Worm (Caenorhabditis elegans): Measurements from ENCODE around the gene nipa-1.

nipa-1 gene

ce11 chrIII:3161600-3161999 is 34.7 kb upstream of the nipa-1 start:
- TF ChIP-seq nhr-23 (tag; optimal IDR thresholded peaks at IDR 0.05) (peak; percentile 64), nhr-25 (tag; optimal IDR thresholded peaks at IDR 0.05) (peak; percentile 80), ceh-28 (tag; optimal IDR thresholded peaks at IDR 0.05) (no peak)

ce11 chrIII:3160490-3160889 is 33.6 kb upstream of the nipa-1 start:
- no peak for TF ChIP-seq nhr-67 (tag; optimal IDR thresholded peaks at IDR 0.05)
- TF ChIP-seq unc-62 (GFP tag; optimal IDR thresholded peaks at IDR 0.05): no peak
- no peak for TF ChIP-seq zag-1 (tag; optimal IDR thresholded peaks at IDR 0.05)
- no peak for TF ChIP-seq ama-1 (optimal IDR thresholded peaks at IDR 0.05)
- no peak for TF ChIP-seq lin-39 (tag; optimal IDR thresholded peaks at IDR 0.05)
- no peak for TF ChIP-seq nhr-43 (tag; optimal IDR thresholded peaks at IDR 0.05; ENCODE audit: poor library complexity, severe bottlenecking)
- TF ChIP-seq sea-2 (GFP tag; optimal IDR thresholded peaks at IDR 0.05): no peak
- TF ChIP-seq lsy-12 (tag; optimal IDR thresholded peaks at IDR 0.05): no peak
- TF ChIP-seq fkh-2 (tag; optimal IDR thresholded peaks at IDR 0.05): no peak

ce11 chrIII:3154968-3155367 is 28.0 kb upstream of the nipa-1 start, which contains the start of gene C44B11.1:
Gene C44B11.1 (plus strand): TSS chrIII:3155268.
- no peak for TF ChIP-seq R02D3.7 (tag; optimal IDR thresholded peaks at IDR 0.05)
- TF ChIP-seq pqm-1 (tag; optimal IDR thresholded peaks at IDR 0.05): no peak
- TF ChIP-seq ztf-11 (tag; optimal IDR thresholded peaks at IDR 0.05): no peak
- TF ChIP-seq fkh-10 (GFP tag; optimal IDR thresholded peaks at IDR 0.05): no peak
- TF ChIP-seq mml-1 (tag; optimal IDR thresholded peaks at IDR 0.05): no peak
- no peak for TF ChIP-seq nhr-11 (tag; optimal IDR thresholded peaks at IDR 0.05)
- TF ChIP-seq zag-1 (tag; optimal IDR thresholded peaks at IDR 0.05): no peak
- TF ChIP-seq nhr-67 (tag; optimal IDR thresholded peaks at IDR 0.05): no peak
- TF ChIP-seq nhr-25 (tag; optimal IDR thresholded peaks at IDR 0.05): no peak
- TF ChIP-seq nhr-12 (tag; optimal IDR thresholded peaks at IDR 0.05): no peak
- no peak for TF ChIP-seq nhr-23 (tag; optimal IDR thresholded peaks at IDR 0.05)
- TF ChIP-seq unc-39 (tag; optimal IDR thresholded peaks at IDR 0.05): no peak
- no peak for TF ChIP-seq lin-39 (tag; optimal IDR thresholded peaks at IDR 0.05)
- TF ChIP-seq jun-1 (tag; optimal IDR thresholded peaks at IDR 0.05): no peak
- no peak for TF ChIP-seq aly-2 (tag; optimal IDR thresholded peaks at IDR 0.05)
- no peak for TF ChIP-seq nhr-43 (tag; optimal IDR thresholded peaks at IDR 0.05; ENCODE audit: poor library complexity, severe bottlenecking)
- no peak for TF ChIP-seq egl-5 (tag; optimal IDR thresholded peaks at IDR 0.05)

ce11 chrIII:3152848-3153247 is 25.9 kb upstream of the nipa-1 start, which contains the start of gene C44B11.6:
Gene C44B11.6 (plus strand): TSS chrIII:3153148.
- TF ChIP-seq nhr-23 (tag; optimal IDR thresholded peaks at IDR 0.05) (no peak), nhr-43 (tag; optimal IDR thresholded peaks at IDR 0.05; ENCODE audit: poor library complexity, severe bottlenecking) (no peak), ceh-16 (tag; optimal IDR thresholded peaks at IDR 0.05) (no peak), nhr-11 (tag; optimal IDR thresholded peaks at IDR 0.05) (no peak), lin-15B (tag; optimal IDR thresholded peaks at IDR 0.05) (no peak), ceh-82 (tag; optimal IDR thresholded peaks at IDR 0.05) (no peak), nfya-1 (tag; optimal IDR thresholded peaks at IDR 0.05; ENCODE audit: insufficient read depth) (no peak)

- TF ChIP-seq lin-39 (tag; optimal IDR thresholded peaks at IDR 0.05): no peak
- TF ChIP-seq unc-39 (tag; optimal IDR thresholded peaks at IDR 0.05): no peak
- no peak for TF ChIP-seq jun-1 (tag; optimal IDR thresholded peaks at IDR 0.05)
- no peak for TF ChIP-seq nhr-11 (tag; optimal IDR thresholded peaks at IDR 0.05)
- TF ChIP-seq aly-2 (tag; optimal IDR thresholded peaks at IDR 0.05): no peak
Observed at ce11 chrIII:3143657-3144056, 16.7 kb upstream of the nipa-1 start, which contains the start of gene C44B11.4. Gene C44B11.4 (minus strand): TSS chrIII:3143757.

ce11 chrIII:3142078-3142477 is 15.2 kb upstream of the nipa-1 start:
- no peak for TF ChIP-seq mml-1 (tag; optimal IDR thresholded peaks at IDR 0.05)
- peak; percentile 81 for TF ChIP-seq ceh-28 (tag; optimal IDR thresholded peaks at IDR 0.05)

- TF ChIP-seq sea-2 (GFP tag; optimal IDR thresholded peaks at IDR 0.05) (no peak), elt-1 (tag; optimal IDR thresholded peaks at IDR 0.05) (no peak), nhr-23 (tag; optimal IDR thresholded peaks at IDR 0.05) (no peak), lin-15B (tag; optimal IDR thresholded peaks at IDR 0.05) (no peak), ceh-9 (tag; optimal IDR thresholded peaks at IDR 0.05) (no peak), tbx-2 (tag; optimal IDR thresholded peaks at IDR 0.05) (no peak), R02D3.7 (tag; optimal IDR thresholded peaks at IDR 0.05) (no peak), nhr-11 (tag; optimal IDR thresholded peaks at IDR 0.05) (no peak), mml-1 (tag; optimal IDR thresholded peaks at IDR 0.05) (no peak), nhr-12 (tag; optimal IDR thresholded peaks at IDR 0.05) (no peak), lin-39 (tag; optimal IDR thresholded peaks at IDR 0.05) (no peak), nhr-43 (tag; optimal IDR thresholded peaks at IDR 0.05; ENCODE audit: poor library complexity, severe bottlenecking) (no peak), jun-1 (tag; optimal IDR thresholded peaks at IDR 0.05) (no peak), ceh-28 (tag; optimal IDR thresholded peaks at IDR 0.05) (no peak), egl-5 (tag; optimal IDR thresholded peaks at IDR 0.05) (no peak)
Observed at ce11 chrIII:3140227-3140626, 13.3 kb upstream of the nipa-1 start.
